Worm (Caenorhabditis elegans) whole organism, L4 larva: Measurements from ENCODE around the gene K11H12.10.

Experiments used
- F49E8.2 ChIP-seq: sonication (generic microtip); optimal IDR thresholded peaks from 2 replicates; lab custom pipeline; 2016; ENCODE audit warnings: missing compliant biosample characterization, mild to moderate bottlenecking, missing genetic modification characterization, borderline replicate concordance
- T26A8.4 ChIP-seq: fragments of 200-800 bp; sonication (Bioruptor generic); IDR thresholded peaks from 2 replicates; pipeline ENCODE4 v1.3.6; 2022; ENCODE audit warnings: missing genetic modification characterization, missing compliant biosample characterization
- Y48G9A.11 ChIP-seq: fragments of 200-800 bp; sonication (Bioruptor generic); IDR thresholded peaks from 2 replicates; pipeline ENCODE4 v1.3.6; 2022; ENCODE audit warnings: missing genetic modification reagents, missing genetic modification characterization, missing compliant biosample characterization
- Y75B8A.6 ChIP-seq: fragments of 200-800 bp; sonication (Bioruptor generic); IDR thresholded peaks from 2 replicates; pipeline ENCODE4 v1.3.6; 2022; ENCODE audit warnings: missing genetic modification reagents, missing genetic modification characterization, missing compliant biosample characterization
- ZK546.5 ChIP-seq, 2 experiments: sonication (generic microtip); optimal IDR thresholded peaks; 2 replicates each; lab custom pipeline; 2017; ENCODE audit warnings: missing biosample characterization in 2 of 2, missing genetic modification characterization in 2 of 2
- aha-1 ChIP-seq: fragments of 150-350 bp; peaks from one replicate; lab custom pipeline; 2014; ENCODE audit warnings: missing biosample characterization, missing genetic modification characterization
- aly-2 ChIP-seq: sonication (generic microtip); optimal IDR thresholded peaks from 2 replicates; lab custom pipeline; 2018; ENCODE audit warnings: missing biosample characterization, missing genetic modification characterization
- ama-1 ChIP-seq: fragments of 150-350 bp; optimal IDR thresholded peaks from 2 replicates; lab custom pipeline; 2014; ENCODE audit warnings: inconsistent platforms, mixed read lengths
- ceh-28 ChIP-seq: fragments of 150-350 bp; optimal IDR thresholded peaks from 2 replicates; lab custom pipeline; 2014; ENCODE audit warnings: missing biosample characterization, missing genetic modification reagents, missing genetic modification characterization
- ceh-32 ChIP-seq: sonication (generic microtip); optimal IDR thresholded peaks from 2 replicates; lab custom pipeline; 2016; ENCODE audit warnings: mild to moderate bottlenecking, missing genetic modification characterization, missing compliant biosample characterization; ENCODE audit not compliant: poor library complexity
- ceh-44 ChIP-seq: fragments of 200-800 bp; sonication (Bioruptor generic); IDR thresholded peaks from 2 replicates; pipeline ENCODE4 v1.3.6; 2022; ENCODE audit warnings: missing genetic modification reagents, missing genetic modification characterization, missing compliant biosample characterization
- ceh-62 ChIP-seq: sonication (generic microtip); optimal IDR thresholded peaks from 2 replicates; lab custom pipeline; 2017; ENCODE audit warnings: missing biosample characterization, missing genetic modification characterization
- ces-1 ChIP-seq: fragments of 150-350 bp; sonication (generic microtip); optimal IDR thresholded peaks from 4 replicates; lab custom pipeline; 2014; ENCODE audit warnings: missing biosample characterization, missing genetic modification reagents, missing genetic modification characterization
- cey-2 ChIP-seq: sonication (generic microtip); optimal IDR thresholded peaks from 3 replicates; lab custom pipeline; 2017; ENCODE audit warnings: missing genetic modification characterization, mild to moderate bottlenecking, missing compliant biosample characterization, antibody characterized with exemption, borderline replicate concordance; ENCODE audit not compliant: insufficient read depth
- daf-16 ChIP-seq, 3 experiments: sonication (generic microtip); optimal IDR thresholded peaks; 2 replicates each; lab custom pipeline; 2016 to 2017; ENCODE audit warnings: missing genetic modification characterization in 3 of 3, missing genetic modification reagents in 3 of 3, mild to moderate bottlenecking in 2 of 3, missing compliant biosample characterization in 2 of 3, missing biosample characterization in 1 of 3, moderate library complexity in 1 of 3
- daf-19 ChIP-seq: fragments of 200-800 bp; sonication (Bioruptor generic); conservative IDR thresholded peaks from 2 replicates; pipeline ENCODE4 v1.3.6; 2022; ENCODE audit warnings: missing genetic modification characterization, missing compliant biosample characterization
- dmd-6 ChIP-seq: fragments of 200-800 bp; sonication (Bioruptor generic); IDR thresholded peaks from 2 replicates; pipeline ENCODE4 v1.3.6; 2022; ENCODE audit warnings: missing genetic modification reagents, missing genetic modification characterization, missing compliant biosample characterization
- dpl-1 ChIP-seq: fragments of 150-350 bp; optimal IDR thresholded peaks from 2 replicates; lab custom pipeline; 2014; ENCODE audit warnings: missing biosample characterization, missing genetic modification reagents, missing genetic modification characterization
- duxl-1 ChIP-seq: sonication (generic microtip); optimal IDR thresholded peaks from 2 replicates; lab custom pipeline; 2016; ENCODE audit warnings: mild to moderate bottlenecking, missing genetic modification characterization, moderate library complexity, missing compliant biosample characterization; ENCODE audit not compliant: poor library complexity
- dve-1 ChIP-seq: sonication (generic microtip); optimal IDR thresholded peaks from 2 replicates; lab custom pipeline; 2017; ENCODE audit warnings: antibody characterized with exemption, mild to moderate bottlenecking, missing genetic modification characterization, missing compliant biosample characterization; ENCODE audit not compliant: insufficient read depth
- egl-43 ChIP-seq: fragments of 200-800 bp; sonication (Bioruptor generic); IDR thresholded peaks from 2 replicates; pipeline ENCODE4 v1.3.6; 2022; ENCODE audit warnings: missing genetic modification reagents, missing genetic modification characterization, missing compliant biosample characterization
- fkh-10 ChIP-seq: fragments of 150-350 bp; optimal IDR thresholded peaks from 2 replicates; lab custom pipeline; 2014; ENCODE audit warnings: missing biosample characterization, missing genetic modification reagents, missing genetic modification characterization
- fos-1 ChIP-seq: fragments of 150-350 bp; optimal IDR thresholded peaks from 2 replicates; lab custom pipeline; 2014; ENCODE audit warnings: missing biosample characterization, missing genetic modification characterization
- hlh-11 ChIP-seq: fragments of 200-800 bp; sonication (Bioruptor generic); optimal IDR thresholded peaks from 2 replicates; lab custom pipeline; 2018; ENCODE audit warnings: mild to moderate bottlenecking, missing genetic modification characterization, missing compliant biosample characterization
- lin-29 ChIP-seq: fragments of 200-800 bp; sonication (Bioruptor generic); IDR thresholded peaks from 2 replicates; pipeline ENCODE4 v1.3.6; 2022; ENCODE audit warnings: missing genetic modification reagents, missing genetic modification characterization, missing compliant biosample characterization
- lin-38 ChIP-seq: fragments of 200-800 bp; sonication (Bioruptor generic); IDR thresholded peaks from 2 replicates; pipeline ENCODE4 v1.3.6; 2022; ENCODE audit warnings: missing genetic modification reagents, missing genetic modification characterization, missing compliant biosample characterization
- lir-3 ChIP-seq: sonication (generic microtip); optimal IDR thresholded peaks from 2 replicates; lab custom pipeline; 2016; ENCODE audit warnings: mild to moderate bottlenecking, missing genetic modification characterization, missing compliant biosample characterization
- lsy-2 ChIP-seq, 2 experiments: fragments of 150-350 bp in 1 of 2; sonication (generic microtip) in 1 of 2; optimal IDR thresholded peaks; 2 replicates each; lab custom pipeline; 2014 to 2017; ENCODE audit warnings: missing biosample characterization in 2 of 2, missing genetic modification characterization in 2 of 2
- madf-9 ChIP-seq: fragments of 200-800 bp; sonication (Bioruptor generic); conservative IDR thresholded peaks from 2 replicates; pipeline ENCODE4 v1.3.6; 2022; ENCODE audit warnings: missing genetic modification reagents, missing genetic modification characterization, missing compliant biosample characterization
- mdl-1 ChIP-seq, 2 experiments: fragments of 150-350 bp in 1 of 2; sonication (generic microtip) in 1 of 2; optimal IDR thresholded peaks; 2 replicates each; lab custom pipeline; 2014 to 2017; ENCODE audit warnings: missing biosample characterization in 2 of 2, missing genetic modification characterization in 2 of 2
- mdt-29 ChIP-seq: fragments of 200-800 bp; sonication (Bioruptor generic); IDR thresholded peaks from 2 replicates; pipeline ENCODE4 v1.3.6; 2022; ENCODE audit warnings: missing genetic modification reagents, missing genetic modification characterization, missing compliant biosample characterization
- mxl-2 ChIP-seq: fragments of 200-800 bp; sonication (Bioruptor generic); conservative IDR thresholded peaks from 2 replicates; pipeline ENCODE4 v1.3.6; 2022; ENCODE audit warnings: missing genetic modification reagents, missing genetic modification characterization, missing compliant biosample characterization
- nhr-102 ChIP-seq: sonication (generic microtip); optimal IDR thresholded peaks from 2 replicates; lab custom pipeline; 2016; ENCODE audit warnings: mild to moderate bottlenecking, missing genetic modification characterization, moderate library complexity, missing compliant biosample characterization
- nhr-25 ChIP-seq: sonication (generic microtip); optimal IDR thresholded peaks from 2 replicates; lab custom pipeline; 2017; ENCODE audit warnings: missing genetic modification characterization, mild to moderate bottlenecking, missing compliant biosample characterization, antibody characterized with exemption, moderate library complexity, borderline replicate concordance; ENCODE audit not compliant: insufficient read depth
- php-3 ChIP-seq: fragments of 200-800 bp; sonication (Bioruptor generic); IDR thresholded peaks from 2 replicates; pipeline ENCODE4 v1.3.6; 2022; ENCODE audit warnings: missing genetic modification reagents, missing genetic modification characterization, missing compliant biosample characterization
- set-16 ChIP-seq: fragments of 200-800 bp; sonication (Bioruptor generic); IDR thresholded peaks from 2 replicates; pipeline ENCODE4 v1.3.6; 2022; ENCODE audit warnings: missing genetic modification reagents, missing genetic modification characterization, missing compliant biosample characterization
- spr-1 ChIP-seq: sonication (generic microtip); optimal IDR thresholded peaks from 2 replicates; lab custom pipeline; 2016; ENCODE audit warnings: mild to moderate bottlenecking, missing genetic modification characterization, missing compliant biosample characterization
- tag-97 ChIP-seq: fragments of 200-800 bp; sonication (Bioruptor generic); IDR thresholded peaks from 2 replicates; pipeline ENCODE4 v1.3.6; 2022; ENCODE audit warnings: missing genetic modification characterization, missing compliant biosample characterization
- unc-130 ChIP-seq: sonication (generic microtip); optimal IDR thresholded peaks from 2 replicates; lab custom pipeline; 2016; ENCODE audit warnings: missing genetic modification reagents, missing genetic modification characterization, missing compliant biosample characterization
- vab-7 ChIP-seq: fragments of 200-800 bp; sonication (Bioruptor generic); IDR thresholded peaks from 2 replicates; pipeline ENCODE4 v1.3.6; 2022; ENCODE audit warnings: missing genetic modification reagents, missing genetic modification characterization, missing compliant biosample characterization
- zfp-2 ChIP-seq: sonication (generic microtip); optimal IDR thresholded peaks from 2 replicates; lab custom pipeline; 2016; ENCODE audit warnings: mild to moderate bottlenecking, missing genetic modification characterization, missing compliant biosample characterization
- zip-2 ChIP-seq: fragments of 150-350 bp; optimal IDR thresholded peaks from 2 replicates; lab custom pipeline; 2014; ENCODE audit warnings: missing biosample characterization, missing genetic modification characterization
- ztf-11 ChIP-seq: fragments of 150-350 bp; optimal IDR thresholded peaks from 2 replicates; lab custom pipeline; 2014; ENCODE audit warnings: missing biosample characterization, missing genetic modification characterization

Gene K11H12.10

ce11 chrIV:654526-655440 lies 21.1 kb upstream of the K11H12.10 start, which contains the start of the genes rpl-15 and K11H12.8 (continued):
- TF ChIP-seq set-16 (GFP tag; lab: Robert Waterston, UW) (peak; percentile 71), fos-1 (peak; percentile 93), ceh-62 (tag; lab: Kevin White, UChicago) (peak; percentile 35), Y48G9A.11 (GFP tag; lab: Robert Waterston, UW) (peak; percentile 96), hlh-11 (tag; lab: Kevin White, UChicago) (peak; percentile 100), dpl-1 (GFP tag; lab: Kevin White, UChicago) (peak; percentile 98), vab-7 (peak; percentile 99), Y75B8A.6 (GFP tag; lab: Robert Waterston, UW) (peak; percentile 99), zip-2 (peak; percentile 93), mdl-1 (tag; optimal IDR thresholded peaks at IDR 0.05; lab: Kevin White, UChicago) (peak; percentile 86 to 99), cey-2 (tag; lab: Kevin White, UChicago) (peak; percentile 94), ceh-28 (tag; lab: Kevin White, UChicago) (peak; percentile 82), madf-9 (GFP tag; lab: Robert Waterston, UW) (peak; percentile 99), ceh-32 (tag; lab: Kevin White, UChicago) (peak; percentile 90), lsy-2 (tag; optimal IDR thresholded peaks at IDR 0.05; lab: Kevin White, UChicago) (peak; percentile 100), php-3 (peak; percentile 98), zfp-2 (tag; lab: Kevin White, UChicago) (peak; percentile 93), aly-2 (no peak), ZK546.5 (tag; optimal IDR thresholded peaks at IDR 0.05; lab: Kevin White, UChicago) (peak in 1 of 2 experiments; percentile 89), daf-19 (GFP tag; lab: Robert Waterston, UW) (peak; percentile 99), mdt-29 (GFP tag; lab: Robert Waterston, UW) (peak; percentile 97)

- TF ChIP-seq set-16 (GFP tag; lab: Robert Waterston, UW) (peak; percentile 69), unc-130 (GFP tag; lab: Kevin White, UChicago) (no peak), duxl-1 (tag; lab: Kevin White, UChicago) (no peak), egl-43 (GFP tag; lab: Robert Waterston, UW) (0 out of 2 replicates have a peak, but pooled peaks have one; percentile 6)
Observed at ce11 chrIV:657046-657445, 18.8 kb upstream of the K11H12.10 start.

DNA sequence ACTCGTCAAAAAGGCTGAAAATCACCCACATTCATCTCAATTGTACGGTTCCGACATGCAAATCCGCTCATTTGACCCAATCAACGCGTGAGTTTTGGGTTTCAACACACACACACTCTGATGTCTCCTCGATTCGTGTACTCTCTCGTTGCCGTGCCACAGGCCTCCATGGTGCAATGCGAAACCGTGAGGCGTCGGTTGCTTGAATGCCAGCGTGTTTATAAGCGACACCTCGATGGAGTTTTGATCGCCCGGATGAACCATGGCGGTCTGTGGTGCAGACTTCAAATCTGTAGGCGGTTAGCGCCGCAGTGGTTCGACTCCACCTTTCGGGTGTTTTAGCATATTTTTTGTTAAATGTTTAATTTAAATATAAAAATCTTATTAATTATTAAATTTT lies 17.9 kb upstream of the K11H12.10 start:
- TF ChIP-seq dve-1 (tag; lab: Kevin White, UChicago) (peak; percentile 39), F49E8.2 (tag; lab: Kevin White, UChicago) (peak; percentile 54), daf-16 (GFP tag; optimal IDR thresholded peaks at IDR 0.05; lab: Kevin White, UChicago) (peak; percentile 14 to 16), daf-16 (tag; optimal IDR thresholded peaks at IDR 0.05; lab: Kevin White, UChicago) (peak; percentile 40), aly-2 (no peak), ztf-11 (no peak), T26A8.4 (GFP tag; lab: Robert Waterston, UW) (peak; percentile 37; the same call in 1 of the 2 replicates), nhr-25 (tag; lab: Kevin White, UChicago) (no peak), madf-9 (GFP tag; lab: Robert Waterston, UW) (no peak), nhr-102 (tag; lab: Kevin White, UChicago) (peak; percentile 34), fos-1 (no peak), lin-38 (GFP tag; lab: Robert Waterston, UW) (peak; percentile 69), ceh-44 (GFP tag; lab: Robert Waterston, UW) (no peak), hlh-11 (tag; lab: Kevin White, UChicago) (peak; percentile 48), fkh-10 (no peak), tag-97 (GFP tag; lab: Robert Waterston, UW) (no peak), aha-1 (tag; lab: Kevin White, UChicago) (peak; percentile 58), ces-1 (no peak), ama-1 (no peak), lir-3 (tag; lab: Kevin White, UChicago) (no peak), lin-29 (GFP tag; lab: Robert Waterston, UW) (no peak), mxl-2 (no peak), mdt-29 (GFP tag; lab: Robert Waterston, UW) (no peak), vab-7 (peak; percentile 31; the same call in 1 of the 2 replicates), spr-1 (tag; lab: Kevin White, UChicago) (no peak), dmd-6 (GFP tag; lab: Robert Waterston, UW) (peak; percentile 29; the same call in 1 of the 2 replicates)
